Fruit fly (Drosophila melanogaster) whole organism, prepupa: ENCODE results near the gene CG9154.

Experiments
- Blimp-1 ChIP-seq: fragments of 200-800 bp; sonication (Bioruptor generic); optimal IDR thresholded peaks from 3 replicates; lab custom pipeline; 2017; ENCODE audit warnings: missing biosample characterization, missing genetic modification characterization, mild to moderate bottlenecking, moderate library complexity, missing genetic modification reagents
- CG11762 ChIP-seq: fragments of 200-800 bp; sonication (Bioruptor generic); optimal IDR thresholded peaks from 3 replicates; lab custom pipeline; 2016; ENCODE audit warnings: missing biosample characterization, missing genetic modification characterization; ENCODE audit not compliant: insufficient read depth
- CG3032 ChIP-seq: fragments of 200-800 bp; optimal IDR thresholded peaks from 2 replicates; lab custom pipeline; 2019; ENCODE audit warnings: missing biosample characterization, mild to moderate bottlenecking, missing genetic modification characterization, moderate library complexity
- CG31627 ChIP-seq: fragments of 200-800 bp; sonication (Bioruptor generic); optimal IDR thresholded peaks from 3 replicates; lab custom pipeline; 2016; ENCODE audit warnings: missing biosample characterization, missing genetic modification characterization
- CG6163 ChIP-seq: fragments of 200-800 bp; sonication (Bioruptor generic); IDR thresholded peaks from 3 replicates; pipeline ENCODE4 v1.3.6; 2022; ENCODE audit warnings: missing biosample characterization, missing genetic modification characterization
- CG6854 ChIP-seq: fragments of 200-800 bp; sonication (Bioruptor generic); optimal IDR thresholded peaks from 2 replicates; lab custom pipeline; 2017; ENCODE audit warnings: missing biosample characterization, mild to moderate bottlenecking, missing genetic modification characterization
- CG7368 ChIP-seq: fragments of 200-800 bp; sonication (Bioruptor generic); optimal IDR thresholded peaks from 3 replicates; lab custom pipeline; 2016; ENCODE audit warnings: missing biosample characterization, missing genetic modification characterization
- Eip75B ChIP-seq: fragments of 200-800 bp; sonication (Bioruptor generic); optimal IDR thresholded peaks from 3 replicates; lab custom pipeline; 2016; ENCODE audit warnings: missing biosample characterization, missing genetic modification characterization
- Eip78C ChIP-seq: fragments of 200-800 bp; sonication (Bioruptor generic); peaks from one replicate; lab custom pipeline; 2016; ENCODE audit warnings: missing biosample characterization, missing genetic modification characterization
- Eip93F ChIP-seq: fragments of 200-800 bp; sonication (Bioruptor generic); optimal IDR thresholded peaks from 2 replicates; lab custom pipeline; 2016; ENCODE audit warnings: missing biosample characterization, mild to moderate bottlenecking, missing genetic modification characterization
- Ets21C ChIP-seq: fragments of 200-800 bp; sonication (Bioruptor generic); optimal IDR thresholded peaks from 3 replicates; lab custom pipeline; 2016; ENCODE audit warnings: missing biosample characterization, missing genetic modification characterization
- Gug ChIP-seq: fragments of 200-800 bp; sonication (Bioruptor generic); IDR thresholded peaks from 2 replicates; pipeline ENCODE4 v1.3.6; 2022; ENCODE audit warnings: missing biosample characterization, missing genetic modification characterization
- Hr4 ChIP-seq: fragments of 200-800 bp; sonication (Bioruptor generic); optimal IDR thresholded peaks from 3 replicates; lab custom pipeline; 2016; ENCODE audit warnings: missing biosample characterization, missing genetic modification characterization
- Met ChIP-seq: fragments of 200-800 bp; sonication (Bioruptor generic); optimal IDR thresholded peaks from 3 replicates; lab custom pipeline; 2016; ENCODE audit warnings: missing biosample characterization, missing genetic modification characterization
- Sox102F ChIP-seq: fragments of 200-800 bp; sonication (Bioruptor generic); optimal IDR thresholded peaks from 2 replicates; lab custom pipeline; 2016; ENCODE audit warnings: missing biosample characterization, mild to moderate bottlenecking, missing genetic modification characterization
- esn ChIP-seq: fragments of 200-800 bp; sonication (Bioruptor generic); optimal IDR thresholded peaks from 2 replicates; lab custom pipeline; 2016; ENCODE audit warnings: missing biosample characterization, mild to moderate bottlenecking, missing genetic modification characterization, moderate library complexity
- fd59A ChIP-seq: fragments of 200-800 bp; sonication (Bioruptor generic); optimal IDR thresholded peaks from 2 replicates; lab custom pipeline; 2017; ENCODE audit warnings: missing biosample characterization, mild to moderate bottlenecking, missing genetic modification characterization, missing genetic modification reagents
- net ChIP-seq: fragments of 200-800 bp; sonication (Bioruptor generic); optimal IDR thresholded peaks from 3 replicates; lab custom pipeline; 2016; ENCODE audit warnings: missing biosample characterization, missing genetic modification characterization
- pdm3 ChIP-seq: fragments of 200-800 bp; sonication (Bioruptor generic); optimal IDR thresholded peaks from 3 replicates; lab custom pipeline; 2016; ENCODE audit warnings: missing biosample characterization, missing genetic modification characterization
- spab ChIP-seq: fragments of 200-800 bp; sonication (Bioruptor generic); optimal IDR thresholded peaks from 2 replicates; lab custom pipeline; 2017; ENCODE audit warnings: missing biosample characterization, mild to moderate bottlenecking, missing genetic modification characterization, missing genetic modification reagents
- ss ChIP-seq, 2 experiments: fragments of 200-800 bp; sonication (Bioruptor generic); optimal IDR thresholded peaks; 2 replicates in 1 of 2; 3 replicates in 1 of 2; lab custom pipeline; 2017 to 2018; ENCODE audit warnings: mild to moderate bottlenecking in 2 of 2, missing biosample characterization in 2 of 2, missing genetic modification characterization in 2 of 2, moderate library complexity in 1 of 2
- vri ChIP-seq: fragments of 200-800 bp; sonication (Bioruptor generic); optimal IDR thresholded peaks from 3 replicates; lab custom pipeline; 2016; ENCODE audit warnings: missing biosample characterization, mild to moderate bottlenecking, missing genetic modification characterization

CG9154 gene

dm6 chr2L:6022793-6023192 is 47.7 kb downstream of the CG9154 start (continued):
- peak; percentile 29 for TF ChIP-seq Hr4
- peak; percentile 42 for TF ChIP-seq CG31627 (GFP tag; lab: Kevin White, UChicago)
- no peak for TF ChIP-seq Ets21C (GFP tag; lab: Kevin White, UChicago)
- TF ChIP-seq CG7368 (GFP tag; lab: Kevin White, UChicago), result peak; percentile 10
- peak; percentile 5 for TF ChIP-seq CG6854 (GFP tag; lab: Kevin White, UChicago)
- peak; percentile 56 for TF ChIP-seq Blimp-1 (GFP tag; lab: Kevin White, UChicago)
- TF ChIP-seq net, result peak; percentile 32
- TF ChIP-seq pdm3, result no peak
- peak; percentile 75 for TF ChIP-seq CG3032 (tag; lab: Kevin White, UChicago)
- peak; percentile 20; the same call in 1 of the 2 replicates for TF ChIP-seq Gug (GFP tag; lab: Robert Waterston, UW)
- TF ChIP-seq spab, result peak; percentile 73
- peak; percentile 65 for TF ChIP-seq CG6163
- peak; percentile 85 to 89 for TF ChIP-seq ss (GFP tag; optimal IDR thresholded peaks at IDR 0.05; lab: Kevin White, UChicago)
- peak; percentile 92 for TF ChIP-seq Eip78C
- peak; percentile 59 for TF ChIP-seq Met
- peak; percentile 40 for TF ChIP-seq Sox102F (GFP tag; lab: Kevin White, UChicago)
- TF ChIP-seq Eip75B, result peak; percentile 53
- TF ChIP-seq fd59A, result peak; percentile 58
- TF ChIP-seq, all 60 proteins: peak for 49

- TF ChIP-seq CG11762 (GFP tag; lab: Kevin White, UChicago), result no peak
- TF ChIP-seq Gug (GFP tag; lab: Robert Waterston, UW), result no peak
- TF ChIP-seq vri (GFP tag; lab: Kevin White, UChicago), result no peak
- no peak for TF ChIP-seq Hr4
- no peak for TF ChIP-seq esn
- TF ChIP-seq Blimp-1 (GFP tag; lab: Kevin White, UChicago), result no peak
- no peak for TF ChIP-seq net
- TF ChIP-seq Eip93F (GFP tag; lab: Kevin White, UChicago), result no peak
- TF ChIP-seq, all 60 proteins: peak for 0
Observed at dm6 chr2L:6020535-6020934, 50.0 kb downstream of the CG9154 start, which contains the start of gene CG13996. TSS of gene CG13996 (plus strand) at chr2L:6020835.
